Fruit fly (Drosophila melanogaster) whole organism, embryonic: ENCODE measurements around the gene tth.

ENCODE experiments used
- Adf1 ChIP-seq: fragments of 200-800 bp; sonication (Bioruptor generic); IDR thresholded peaks from 2 replicates; pipeline ENCODE4 v1.3.6; 2022; ENCODE audit warnings: missing biosample characterization, missing genetic modification characterization
- CG10543 ChIP-seq: fragments of 200-800 bp; sonication (Bioruptor generic); optimal IDR thresholded peaks from 3 replicates; lab custom pipeline; 2017; ENCODE audit warnings: missing biosample characterization, mild to moderate bottlenecking, missing genetic modification characterization, moderate library complexity
- CG10565 ChIP-seq: fragments of 200-800 bp; sonication (Bioruptor generic); optimal IDR thresholded peaks from 3 replicates; lab custom pipeline; 2016; ENCODE audit warnings: missing biosample characterization, mild to moderate bottlenecking, missing genetic modification characterization
- CG11560 ChIP-seq: fragments of 200-800 bp; sonication (Bioruptor generic); IDR thresholded peaks from 3 replicates; pipeline ENCODE4 v1.3.6; 2022; ENCODE audit warnings: missing biosample characterization, missing genetic modification characterization
- CG15011 ChIP-seq: fragments of 200-800 bp; sonication (Bioruptor generic); optimal IDR thresholded peaks from 3 replicates; lab custom pipeline; 2018; ENCODE audit warnings: missing biosample characterization, mild to moderate bottlenecking, missing genetic modification characterization
- CG15269 ChIP-seq: fragments of 200-800 bp; sonication (Bioruptor generic); optimal IDR thresholded peaks from 2 replicates; lab custom pipeline; 2018; ENCODE audit warnings: missing biosample characterization, mild to moderate bottlenecking, missing genetic modification characterization, moderate library complexity
- CG16813 ChIP-seq: fragments of 200-800 bp; sonication (Bioruptor generic); IDR thresholded peaks from 3 replicates; pipeline ENCODE4 v1.3.6; 2022; ENCODE audit warnings: missing biosample characterization, missing genetic modification characterization; ENCODE audit not compliant: partially characterized antibody
- CG17385 ChIP-seq: fragments of 200-800 bp; sonication (Bioruptor generic); optimal IDR thresholded peaks from 3 replicates; lab custom pipeline; 2018; ENCODE audit warnings: missing biosample characterization, mild to moderate bottlenecking, missing genetic modification characterization
- CG2202 ChIP-seq: fragments of 200-800 bp; sonication (Bioruptor generic); optimal IDR thresholded peaks from 2 replicates; lab custom pipeline; 2018; ENCODE audit warnings: missing biosample characterization, mild to moderate bottlenecking, missing genetic modification characterization
- CG34376 ChIP-seq: fragments of 200-800 bp; sonication (Bioruptor generic); optimal IDR thresholded peaks from 2 replicates; lab custom pipeline; 2018; ENCODE audit warnings: missing biosample characterization, mild to moderate bottlenecking, missing genetic modification characterization
- CG6689 ChIP-seq: fragments of 200-800 bp; sonication (Bioruptor generic); IDR thresholded peaks from 2 replicates; pipeline ENCODE4 v1.3.6; 2022; ENCODE audit warnings: missing biosample characterization, missing genetic modification characterization
- CG9437 ChIP-seq: fragments of 200-800 bp; sonication (Bioruptor generic); optimal IDR thresholded peaks from 2 replicates; lab custom pipeline; 2018; ENCODE audit warnings: missing biosample characterization, mild to moderate bottlenecking, missing genetic modification characterization
- Dbx ChIP-seq: fragments of 200-800 bp; sonication (Bioruptor generic); IDR thresholded peaks from 3 replicates; pipeline ENCODE4 v1.3.6; 2022; ENCODE audit warnings: missing biosample characterization, missing genetic modification characterization
- Doc3 ChIP-seq: fragments of 200-800 bp; sonication (Bioruptor generic); IDR thresholded peaks from 3 replicates; pipeline ENCODE4 v1.3.6; 2022; ENCODE audit warnings: missing biosample characterization, missing genetic modification characterization; ENCODE audit not compliant: partially characterized antibody
- E2f1 ChIP-seq: fragments of 200-800 bp; sonication (Bioruptor generic); IDR thresholded peaks from 2 replicates; pipeline ENCODE4 v1.3.6; 2022; ENCODE audit warnings: missing biosample characterization, missing genetic modification characterization
- GATAe ChIP-seq: fragments of 200-800 bp; sonication (Bioruptor generic); conservative IDR thresholded peaks from 2 replicates; pipeline ENCODE4 v1.3.6; 2022; ENCODE audit warnings: missing biosample characterization, missing genetic modification characterization
- HLHmδ ChIP-seq: fragments of 200-800 bp; sonication (Bioruptor generic); optimal IDR thresholded peaks from 2 replicates; lab custom pipeline; 2018; ENCODE audit warnings: missing biosample characterization, mild to moderate bottlenecking, missing genetic modification characterization, moderate library complexity
- Hmr ChIP-seq: fragments of 200-800 bp; sonication (Bioruptor generic); optimal IDR thresholded peaks from 3 replicates; lab custom pipeline; 2017; ENCODE audit warnings: mild to moderate bottlenecking, missing biosample characterization, missing genetic modification reagents, missing genetic modification characterization
- Hr51 ChIP-seq, 2 experiments: fragments of 200-800 bp; sonication (Bioruptor generic); optimal IDR thresholded peaks; 2 replicates in 1 of 2; 3 replicates in 1 of 2; lab custom pipeline; 2016 to 2018; ENCODE audit warnings: missing biosample characterization in 2 of 2, missing genetic modification characterization in 2 of 2, mild to moderate bottlenecking in 1 of 2, moderate library complexity in 1 of 2
- Hsf ChIP-seq: fragments of 200-800 bp; sonication (Bioruptor generic); optimal IDR thresholded peaks from 3 replicates; lab custom pipeline; 2016; ENCODE audit warnings: missing biosample characterization, missing genetic modification characterization
- Myb ChIP-seq: fragments of 200-800 bp; sonication (Bioruptor generic); optimal IDR thresholded peaks from 2 replicates; lab custom pipeline; 2016; ENCODE audit warnings: missing biosample characterization, missing genetic modification characterization
- Neu2 ChIP-seq: fragments of 200-800 bp; sonication (Bioruptor generic); optimal IDR thresholded peaks from 3 replicates; lab custom pipeline; 2016; ENCODE audit warnings: missing biosample characterization, missing genetic modification characterization, borderline replicate concordance
- Poxn ChIP-seq: fragments of 200-800 bp; sonication (Bioruptor generic); IDR thresholded peaks from 2 replicates; pipeline ENCODE4 v1.3.6; 2022; ENCODE audit warnings: missing biosample characterization, missing genetic modification characterization
- TFAM ChIP-seq: fragments of 200-800 bp; sonication (Bioruptor generic); optimal IDR thresholded peaks from 2 replicates; lab custom pipeline; 2017; ENCODE audit warnings: missing biosample characterization, missing genetic modification characterization, inconsistent platforms
- Trl ChIP-seq, 3 experiments: fragments of >200 bp in 2 of 3; fragments of 200-800 bp in 1 of 3; sonication (Bioruptor generic) in 1 of 3; optimal IDR thresholded peaks; 2 replicates in 1 of 3; 3 replicates in 2 of 3; lab custom pipeline; 2016 to 2017; ENCODE audit warnings: missing biosample characterization in 1 of 3, missing genetic modification characterization in 1 of 3
- Xrp1 ChIP-seq: fragments of 200-800 bp; sonication (Bioruptor generic); IDR thresholded peaks from 2 replicates; pipeline ENCODE4 v1.3.6; 2022; ENCODE audit warnings: missing biosample characterization, missing genetic modification characterization
- YL-1 ChIP-seq: fragments of 200-800 bp; sonication (Bioruptor generic); optimal IDR thresholded peaks from 3 replicates; lab custom pipeline; 2017; ENCODE audit warnings: missing biosample characterization, mild to moderate bottlenecking, missing genetic modification characterization
- bigmax ChIP-seq: fragments of 200-800 bp; sonication (Bioruptor generic); optimal IDR thresholded peaks from 2 replicates; lab custom pipeline; 2018; ENCODE audit warnings: missing biosample characterization, mild to moderate bottlenecking, missing genetic modification characterization
- btn ChIP-seq: fragments of 200-800 bp; sonication (Bioruptor generic); optimal IDR thresholded peaks from 2 replicates; lab custom pipeline; 2016; ENCODE audit warnings: missing biosample characterization, missing genetic modification characterization
- crol ChIP-seq: fragments of 200-800 bp; sonication (Bioruptor generic); IDR thresholded peaks from 2 replicates; pipeline ENCODE4 v1.3.6; 2022; ENCODE audit warnings: missing biosample characterization, missing genetic modification characterization
- cwo ChIP-seq: fragments of 200-800 bp; sonication (Bioruptor generic); optimal IDR thresholded peaks from 3 replicates; lab custom pipeline; 2017; ENCODE audit warnings: missing biosample characterization, missing genetic modification characterization, mild to moderate bottlenecking, moderate library complexity, missing genetic modification reagents
- exex ChIP-seq: fragments of 200-800 bp; sonication (Bioruptor generic); optimal IDR thresholded peaks from 4 replicates; lab custom pipeline; 2018; ENCODE audit warnings: missing biosample characterization, mild to moderate bottlenecking, missing genetic modification characterization, moderate library complexity
- gcm ChIP-seq: fragments of 200-800 bp; sonication (Bioruptor generic); optimal IDR thresholded peaks from 2 replicates; lab custom pipeline; 2019; ENCODE audit warnings: missing biosample characterization, mild to moderate bottlenecking, missing genetic modification characterization, moderate library complexity
- grn ChIP-seq: fragments of 200-800 bp; sonication (Bioruptor generic); optimal IDR thresholded peaks from 3 replicates; lab custom pipeline; 2017; ENCODE audit warnings: missing biosample characterization, missing genetic modification characterization
- hb ChIP-seq: fragments of 200-800 bp; sonication (Bioruptor generic); IDR thresholded peaks from 3 replicates; pipeline ENCODE4 v1.3.6; 2022; ENCODE audit warnings: missing biosample characterization, missing genetic modification characterization; ENCODE audit not compliant: partially characterized antibody
- lmd ChIP-seq: fragments of 200-800 bp; sonication (Bioruptor generic); IDR thresholded peaks from 2 replicates; pipeline ENCODE4 v1.3.6; 2022; ENCODE audit warnings: missing biosample characterization, missing genetic modification characterization
- lov ChIP-seq, 2 experiments: fragments of 200-800 bp in 1 of 2; fragments of >200 bp in 1 of 2; sonication (Bioruptor generic) in 1 of 2; IDR thresholded peaks in 1 of 2; optimal IDR thresholded peaks in 1 of 2; 2 replicates in 1 of 2; 3 replicates in 1 of 2; pipeline versions ENCODE4 v1.3.6 to Lab custom; 2017 to 2022; ENCODE audit warnings: missing biosample characterization in 1 of 2, missing genetic modification characterization in 1 of 2
- nerfin-2 ChIP-seq: fragments of 200-800 bp; sonication (Bioruptor generic); IDR thresholded peaks from 2 replicates; pipeline ENCODE4 v1.3.6; 2022; ENCODE audit warnings: missing biosample characterization, missing genetic modification characterization; ENCODE audit not compliant: partially characterized antibody
- onecut ChIP-seq: fragments of 200-800 bp; sonication (Bioruptor generic); IDR thresholded peaks from 2 replicates; pipeline ENCODE4 v1.3.6; 2022; ENCODE audit warnings: missing biosample characterization, missing genetic modification characterization
- phol ChIP-seq: fragments of 200-800 bp; sonication (Bioruptor generic); optimal IDR thresholded peaks from 3 replicates; lab custom pipeline; 2018; ENCODE audit warnings: missing biosample characterization, mild to moderate bottlenecking, missing genetic modification characterization, moderate library complexity
- pros ChIP-seq: fragments of 200-800 bp; sonication (Bioruptor generic); optimal IDR thresholded peaks from 3 replicates; lab custom pipeline; 2019; ENCODE audit warnings: missing biosample characterization, mild to moderate bottlenecking, missing genetic modification characterization, moderate library complexity
- rib ChIP-seq: fragments of 200-800 bp; sonication (Bioruptor generic); IDR thresholded peaks from 2 replicates; pipeline ENCODE4 v1.3.6; 2022; ENCODE audit warnings: missing biosample characterization, missing genetic modification characterization
- sd ChIP-seq: fragments of 200-800 bp; sonication (Bioruptor generic); optimal IDR thresholded peaks from 3 replicates; lab custom pipeline; 2018; ENCODE audit warnings: missing biosample characterization, mild to moderate bottlenecking, missing genetic modification characterization, moderate library complexity
- so ChIP-seq: fragments of 200-800 bp; sonication (Bioruptor generic); IDR thresholded peaks from 3 replicates; pipeline ENCODE4 v1.3.6; 2022; ENCODE audit warnings: missing biosample characterization, missing genetic modification characterization
- sqz ChIP-seq: fragments of 200-800 bp; sonication (Bioruptor generic); optimal IDR thresholded peaks from 3 replicates; lab custom pipeline; 2018; ENCODE audit warnings: missing biosample characterization, mild to moderate bottlenecking, missing genetic modification characterization
- sug ChIP-seq: fragments of 200-800 bp; optimal IDR thresholded peaks from 2 replicates; lab custom pipeline; 2019; ENCODE audit warnings: missing biosample characterization, mild to moderate bottlenecking, missing genetic modification characterization, moderate library complexity
- tio ChIP-seq: fragments of 200-800 bp; sonication (Bioruptor generic); optimal IDR thresholded peaks from 2 replicates; lab custom pipeline; 2017; ENCODE audit warnings: missing biosample characterization, missing genetic modification characterization, inconsistent platforms
- tup ChIP-seq: fragments of 200-800 bp; sonication (Bioruptor generic); optimal IDR thresholded peaks from 2 replicates; lab custom pipeline; 2016; ENCODE audit warnings: missing biosample characterization, mild to moderate bottlenecking, missing genetic modification characterization, moderate library complexity
- vfl ChIP-seq: fragments of 200-800 bp; sonication (Bioruptor generic); optimal IDR thresholded peaks from 2 replicates; lab custom pipeline; 2016; ENCODE audit warnings: missing biosample characterization, missing genetic modification characterization
- wdn ChIP-seq: fragments of 200-800 bp; sonication (Bioruptor generic); IDR thresholded peaks from 2 replicates; pipeline ENCODE4 v1.3.6; 2022; ENCODE audit warnings: missing biosample characterization, missing genetic modification characterization

The tth gene

dm6 chrX:13636810-13637209 lies 20.4 kb upstream of the tth start:
- TF ChIP-seq Xrp1 (GFP tag; lab: Robert Waterston, UW) (no peak), GATAe (GFP tag; lab: Robert Waterston, UW) (peak; percentile 52), cwo (GFP tag; lab: Kevin White, UChicago) (peak; percentile 44), gcm (GFP tag; lab: Kevin White, UChicago) (no peak), rib (0 out of 2 replicates have a peak, but pooled peaks have one; percentile 24), phol (tag; lab: Kevin White, UChicago) (no peak), Hsf (GFP tag; lab: Kevin White, UChicago) (no peak), E2f1 (GFP tag; lab: Robert Waterston, UW) (no peak), Neu2 (GFP tag; lab: Kevin White, UChicago) (no peak), YL-1 (GFP tag; lab: Kevin White, UChicago) (no peak), btn (no peak), vfl (GFP tag; lab: Kevin White, UChicago) (no peak), tup (GFP tag; lab: Kevin White, UChicago) (no peak), Adf1 (no peak), pros (no peak), CG10565 (GFP tag; lab: Kevin White, UChicago) (no peak), CG17385 (GFP tag; lab: Kevin White, UChicago) (peak; percentile 19), Dbx (GFP tag; lab: Robert Waterston, UW) (0 out of 3 replicates have a peak, but pooled peaks have one; percentile 22), tio (GFP tag; lab: Kevin White, UChicago) (no peak), bigmax (no peak), lmd (GFP tag; lab: Robert Waterston, UW) (no peak), Myb (no peak), exex (tag; lab: Kevin White, UChicago) (peak; percentile 87), onecut (GFP tag; lab: Robert Waterston, UW) (no peak), CG34376 (GFP tag; lab: Kevin White, UChicago) (peak; percentile 73), lov (optimal IDR thresholded peaks at IDR 0.05; lab: Kevin White, UChicago) (no peak), lov (GFP tag; IDR thresholded peaks at IDR 0.05; lab: Robert Waterston, UW) (no peak), CG10543 (GFP tag; lab: Kevin White, UChicago) (peak; percentile 36), Poxn (GFP tag; lab: Robert Waterston, UW) (no peak), grn (peak; percentile 16), Hr51 (GFP tag; optimal IDR thresholded peaks at IDR 0.05; lab: Kevin White, UChicago) (no peak), HLHmδ (GFP tag; lab: Kevin White, UChicago) (no peak), Trl (optimal IDR thresholded peaks at IDR 0.05; lab: Kevin White, UChicago) (peak; percentile 12 to 43), Trl (GFP tag; optimal IDR thresholded peaks at IDR 0.05; lab: Kevin White, UChicago) (no peak), CG9437 (GFP tag; lab: Kevin White, UChicago) (no peak), CG15011 (GFP tag; lab: Kevin White, UChicago) (no peak), sug (tag; lab: Kevin White, UChicago) (peak; percentile 98), CG6689 (GFP tag; lab: Robert Waterston, UW) (no peak), CG11560 (tag; lab: Robert Waterston, UW) (no peak), Hmr (GFP tag; lab: Kevin White, UChicago) (peak; percentile 24), CG2202 (no peak), hb (no peak), so (GFP tag; lab: Robert Waterston, UW) (no peak), crol (GFP tag; lab: Robert Waterston, UW) (peak; percentile 68), wdn (no peak), sd (peak; percentile 41), TFAM (GFP tag; lab: Kevin White, UChicago) (no peak), CG15269 (tag; lab: Kevin White, UChicago) (no peak), CG16813 (no peak), sqz (GFP tag; lab: Kevin White, UChicago) (no peak), Doc3 (GFP tag; lab: Robert Waterston, UW) (no peak), nerfin-2 (GFP tag; lab: Robert Waterston, UW) (0 out of 2 replicates have a peak, but pooled peaks have one; percentile 5)
